Fruit fly (Drosophila melanogaster) whole organism, embryonic: ENCODE data around the gene SPH93.

Source experiments
- ATbp ChIP-seq: fragments of 200-800 bp; sonication (Bioruptor generic); optimal IDR thresholded peaks from 2 replicates; lab custom pipeline; 2017; ENCODE audit warnings: missing biosample characterization, mild to moderate bottlenecking, missing genetic modification characterization, missing genetic modification reagents
- Ada2b ChIP-seq: fragments of 200-800 bp; sonication (Bioruptor generic); IDR thresholded peaks from 2 replicates; pipeline ENCODE4 v1.3.6; 2022; ENCODE audit warnings: missing biosample characterization, missing genetic modification characterization
- Atf6 ChIP-seq: fragments of 200-800 bp; sonication (Bioruptor generic); IDR thresholded peaks from 2 replicates; pipeline ENCODE4 v1.3.6; 2022; ENCODE audit warnings: missing biosample characterization, missing genetic modification characterization
- Bgb ChIP-seq: fragments of 200-800 bp; sonication (Bioruptor generic); IDR thresholded peaks from 2 replicates; pipeline ENCODE4 v1.3.6; 2022; ENCODE audit warnings: missing biosample characterization, missing genetic modification characterization; ENCODE audit not compliant: partially characterized antibody
- Bteb2 ChIP-seq: fragments of 200-800 bp; sonication (Bioruptor generic); optimal IDR thresholded peaks from 2 replicates; lab custom pipeline; 2016; ENCODE audit warnings: missing biosample characterization, missing genetic modification characterization
- CG10462 ChIP-seq: fragments of 200-800 bp; sonication (Bioruptor generic); optimal IDR thresholded peaks from 2 replicates; lab custom pipeline; 2016; ENCODE audit warnings: missing biosample characterization, missing genetic modification characterization
- CG11247 ChIP-seq: fragments of 200-800 bp; sonication (Bioruptor generic); IDR thresholded peaks from 2 replicates; pipeline ENCODE4 v1.3.6; 2022; ENCODE audit warnings: missing biosample characterization, missing genetic modification characterization
- CG12155 ChIP-seq: fragments of 200-800 bp; sonication (Bioruptor generic); optimal IDR thresholded peaks from 3 replicates; lab custom pipeline; 2016; ENCODE audit warnings: missing biosample characterization, missing genetic modification characterization
- CG17186 ChIP-seq: fragments of 200-800 bp; sonication (Bioruptor generic); optimal IDR thresholded peaks from 3 replicates; lab custom pipeline; 2017; ENCODE audit warnings: missing biosample characterization, missing genetic modification reagents, missing genetic modification characterization
- CG17328 ChIP-seq: fragments of 200-800 bp; sonication (Bioruptor generic); IDR thresholded peaks from 2 replicates; pipeline ENCODE4 v1.3.6; 2022; ENCODE audit warnings: missing biosample characterization, missing genetic modification characterization
- CG2199 ChIP-seq: fragments of 200-800 bp; sonication (Bioruptor generic); IDR thresholded peaks from 3 replicates; pipeline ENCODE4 v1.3.6; 2022; ENCODE audit warnings: missing biosample characterization, missing genetic modification characterization
- CG30431 ChIP-seq: fragments of 200-800 bp; sonication (Bioruptor generic); optimal IDR thresholded peaks from 2 replicates; lab custom pipeline; 2017; ENCODE audit warnings: missing biosample characterization, missing genetic modification characterization
- CG31441 ChIP-seq: fragments of 200-800 bp; sonication (Bioruptor generic); IDR thresholded peaks from 2 replicates; pipeline ENCODE4 v1.3.6; 2022; ENCODE audit warnings: missing biosample characterization, missing genetic modification characterization
- CG3163 ChIP-seq: fragments of 200-800 bp; sonication (Bioruptor generic); optimal IDR thresholded peaks from 3 replicates; lab custom pipeline; 2016; ENCODE audit warnings: missing biosample characterization, missing genetic modification characterization
- CG32532 ChIP-seq: fragments of 200-800 bp; sonication (Bioruptor generic); IDR thresholded peaks from 2 replicates; pipeline ENCODE4 v1.3.6; 2022; ENCODE audit warnings: missing biosample characterization, missing genetic modification characterization
- CG4282 ChIP-seq: fragments of 200-800 bp; sonication (Bioruptor generic); optimal IDR thresholded peaks from 2 replicates; lab custom pipeline; 2016; ENCODE audit warnings: missing biosample characterization, missing genetic modification characterization
- CG4360 ChIP-seq: fragments of 200-800 bp; sonication (Bioruptor generic); IDR thresholded peaks from 2 replicates; pipeline ENCODE4 v1.3.6; 2022; ENCODE audit warnings: missing biosample characterization, missing genetic modification characterization
- CG5953 ChIP-seq: fragments of 200-800 bp; sonication (Bioruptor generic); IDR thresholded peaks from 2 replicates; pipeline ENCODE4 v1.3.6; 2022; ENCODE audit warnings: missing biosample characterization, missing genetic modification characterization
- CG6175 ChIP-seq: fragments of 200-800 bp; sonication (Bioruptor generic); IDR thresholded peaks from 3 replicates; pipeline ENCODE4 v1.3.6; 2022; ENCODE audit warnings: missing biosample characterization, missing genetic modification characterization
- CG6791 ChIP-seq: fragments of 200-800 bp; sonication (Bioruptor generic); IDR thresholded peaks from 3 replicates; pipeline ENCODE4 v1.3.6; 2022; ENCODE audit warnings: missing biosample characterization, missing genetic modification characterization; ENCODE audit not compliant: partially characterized antibody
- CG9797 ChIP-seq: fragments of 200-800 bp; sonication (Bioruptor generic); optimal IDR thresholded peaks from 3 replicates; lab custom pipeline; 2018; ENCODE audit warnings: missing biosample characterization, mild to moderate bottlenecking, missing genetic modification characterization
- Dbx ChIP-seq: fragments of 200-800 bp; sonication (Bioruptor generic); IDR thresholded peaks from 3 replicates; pipeline ENCODE4 v1.3.6; 2022; ENCODE audit warnings: missing biosample characterization, missing genetic modification characterization
- Dfd ChIP-seq, 2 experiments: fragments of >200 bp; optimal IDR thresholded peaks; 2 replicates each; lab custom pipeline; 2017; ENCODE audit warnings: missing biosample characterization in 2 of 2, missing genetic modification characterization in 2 of 2
- Dll ChIP-seq: fragments of 200-800 bp; sonication (Bioruptor generic); IDR thresholded peaks from 4 replicates; pipeline ENCODE4 v1.3.6; 2022; ENCODE audit warnings: missing biosample characterization, missing genetic modification characterization; ENCODE audit not compliant: partially characterized antibody
- Doc2 ChIP-seq: fragments of 200-800 bp; sonication (Bioruptor generic); IDR thresholded peaks from 2 replicates; pipeline ENCODE4 v1.3.6; 2022; ENCODE audit warnings: missing biosample characterization, missing genetic modification characterization
- Gug ChIP-seq: fragments of 200-800 bp; sonication (Bioruptor generic); IDR thresholded peaks from 4 replicates; pipeline ENCODE4 v1.3.6; 2022; ENCODE audit warnings: missing biosample characterization, missing genetic modification characterization
- Hand ChIP-seq: fragments of 200-800 bp; sonication (Bioruptor generic); optimal IDR thresholded peaks from 2 replicates; lab custom pipeline; 2017; ENCODE audit warnings: mild to moderate bottlenecking, missing biosample characterization, missing genetic modification reagents, missing genetic modification characterization
- Lhr ChIP-seq: fragments of 200-800 bp; sonication (Bioruptor generic); optimal IDR thresholded peaks from 3 replicates; lab custom pipeline; 2017; ENCODE audit warnings: mild to moderate bottlenecking, missing biosample characterization, missing genetic modification reagents, missing genetic modification characterization
- Lpt ChIP-seq: fragments of >200 bp; optimal IDR thresholded peaks from 2 replicates; lab custom pipeline; 2018; ENCODE audit warnings: missing biosample characterization, missing genetic modification characterization
- Nf-YA ChIP-seq: fragments of 200-800 bp; sonication (Bioruptor generic); IDR thresholded peaks from 2 replicates; pipeline ENCODE4 v1.3.6; 2022; ENCODE audit warnings: missing biosample characterization, missing genetic modification characterization
- Rfx ChIP-seq: fragments of 200-800 bp; sonication (Bioruptor generic); IDR thresholded peaks from 2 replicates; pipeline ENCODE4 v1.3.6; 2022; ENCODE audit warnings: missing biosample characterization, missing genetic modification characterization
- Stat92E ChIP-seq, 3 experiments: fragments of >200 bp in 2 of 3; fragments of 200-800 bp in 1 of 3; sonication (Bioruptor generic) in 1 of 3; optimal IDR thresholded peaks; 2 replicates each; lab custom pipeline; 2017 to 2019; ENCODE audit warnings: missing biosample characterization in 3 of 3, missing genetic modification characterization in 3 of 3, mild to moderate bottlenecking in 1 of 3, moderate library complexity in 1 of 3
- Vsx1 ChIP-seq: fragments of 200-800 bp; sonication (Bioruptor generic); optimal IDR thresholded peaks from 2 replicates; lab custom pipeline; 2017; ENCODE audit warnings: missing biosample characterization, mild to moderate bottlenecking, missing genetic modification characterization, missing genetic modification reagents
- amos ChIP-seq: fragments of 200-800 bp; sonication (Bioruptor generic); IDR thresholded peaks from 2 replicates; pipeline ENCODE4 v1.3.6; 2022; ENCODE audit warnings: missing biosample characterization, missing genetic modification characterization; ENCODE audit not compliant: partially characterized antibody
- ato ChIP-seq: fragments of 200-800 bp; sonication (Bioruptor generic); IDR thresholded peaks from 2 replicates; pipeline ENCODE4 v1.3.6; 2022; ENCODE audit warnings: missing biosample characterization, missing genetic modification characterization; ENCODE audit not compliant: partially characterized antibody
- br ChIP-seq: fragments of >200 bp; optimal IDR thresholded peaks from 2 replicates; lab custom pipeline; 2017
- chn ChIP-seq: fragments of 200-800 bp; sonication (Bioruptor generic); optimal IDR thresholded peaks from 2 replicates; lab custom pipeline; 2016; ENCODE audit warnings: missing biosample characterization, missing genetic modification characterization
- croc ChIP-seq: fragments of 200-800 bp; sonication (Bioruptor generic); conservative IDR thresholded peaks from 3 replicates; pipeline ENCODE4 v1.3.6; 2022; ENCODE audit warnings: missing biosample characterization, missing genetic modification characterization
- eve ChIP-seq, 2 experiments: fragments of >200 bp; optimal IDR thresholded peaks; 2 replicates each; lab custom pipeline; 2017; ENCODE audit warnings: missing biosample characterization in 2 of 2, missing genetic modification characterization in 2 of 2
- fru ChIP-seq: fragments of >200 bp; optimal IDR thresholded peaks from 2 replicates; lab custom pipeline; 2017
- gem ChIP-seq: fragments of 200-800 bp; sonication (Bioruptor generic); optimal IDR thresholded peaks from 2 replicates; lab custom pipeline; 2019; ENCODE audit warnings: missing biosample characterization, mild to moderate bottlenecking, missing genetic modification characterization, moderate library complexity
- gsb-n ChIP-seq: fragments of 200-800 bp; sonication (Bioruptor generic); optimal IDR thresholded peaks from 3 replicates; lab custom pipeline; 2018; ENCODE audit warnings: missing biosample characterization, mild to moderate bottlenecking, missing genetic modification characterization
- lilli ChIP-seq: fragments of 200-800 bp; sonication (Bioruptor generic); optimal IDR thresholded peaks from 3 replicates; lab custom pipeline; 2016; ENCODE audit warnings: missing biosample characterization, missing genetic modification characterization
- pfk ChIP-seq: fragments of 200-800 bp; sonication (Bioruptor generic); optimal IDR thresholded peaks from 2 replicates; lab custom pipeline; 2018; ENCODE audit warnings: missing biosample characterization, mild to moderate bottlenecking, missing genetic modification characterization, moderate library complexity
- pnt ChIP-seq: fragments of 200-800 bp; sonication (Bioruptor generic); optimal IDR thresholded peaks from 3 replicates; lab custom pipeline; 2016; ENCODE audit warnings: missing biosample characterization, missing genetic modification characterization
- psq ChIP-seq: fragments of 200-800 bp; sonication (Bioruptor generic); optimal IDR thresholded peaks from 2 replicates; lab custom pipeline; 2017; ENCODE audit warnings: missing biosample characterization, missing genetic modification characterization
- tap ChIP-seq: fragments of 200-800 bp; optimal IDR thresholded peaks from 3 replicates; lab custom pipeline; 2019; ENCODE audit warnings: missing biosample characterization, mild to moderate bottlenecking, missing genetic modification characterization, moderate library complexity
- ttk ChIP-seq: fragments of 200-800 bp; sonication (Bioruptor generic); IDR thresholded peaks from 2 replicates; pipeline ENCODE4 v2.1.2; 2022; ENCODE audit warnings: missing biosample characterization, missing genetic modification characterization
- twi ChIP-seq: fragments of 200-800 bp; optimal IDR thresholded peaks from 2 replicates; lab custom pipeline; 2019; ENCODE audit warnings: missing biosample characterization, mild to moderate bottlenecking, missing genetic modification characterization, moderate library complexity
- yki ChIP-seq: fragments of >200 bp; optimal IDR thresholded peaks from 3 replicates; lab custom pipeline; 2018

SPH93 gene

dm6 chr2L:17477710-17478109 lies 22.0 kb upstream of the SPH93 start, which contains the start of gene cass (continued):
- TF ChIP-seq Gug (GFP tag; lab: Robert Waterston, UW) (no peak), Dfd (GFP tag; optimal IDR thresholded peaks at IDR 0.05; lab: Kevin White, UChicago) (no peak), Stat92E (GFP tag; optimal IDR thresholded peaks at IDR 0.05; lab: Kevin White, UChicago) (peak in 1 of 3 experiments; percentile 16), croc (no peak), twi (tag; lab: Kevin White, UChicago) (no peak), Vsx1 (GFP tag; lab: Kevin White, UChicago) (no peak), Lhr (peak; percentile 36), CG9797 (GFP tag; lab: Kevin White, UChicago) (peak; percentile 77), CG17186 (GFP tag; lab: Kevin White, UChicago) (peak; percentile 17), Nf-YA (no peak), pfk (no peak), CG31441 (GFP tag; lab: Robert Waterston, UW) (no peak), gem (no peak), CG30431 (GFP tag; lab: Kevin White, UChicago) (no peak), CG4282 (GFP tag; lab: Kevin White, UChicago) (no peak), fru (lab: Kevin White, UChicago) (no peak), CG5953 (GFP tag; lab: Robert Waterston, UW) (no peak), CG2199 (GFP tag; lab: Robert Waterston, UW) (peak; percentile 29; the same call in 1 of the 3 replicates), chn (GFP tag; lab: Kevin White, UChicago) (no peak), CG17328 (GFP tag; lab: Robert Waterston, UW) (no peak), tap (tag; lab: Kevin White, UChicago) (no peak), amos (GFP tag; lab: Robert Waterston, UW) (peak; percentile 95), CG10462 (GFP tag; lab: Kevin White, UChicago) (peak; percentile 100), Bgb (peak; percentile 94), Atf6 (GFP tag; lab: Robert Waterston, UW) (no peak), ato (GFP tag; lab: Robert Waterston, UW) (peak; percentile 89)

- no peak for TF ChIP-seq CG32532 (GFP tag; lab: Robert Waterston, UW)
- TF ChIP-seq CG3163 (GFP tag; lab: Kevin White, UChicago) = peak; percentile 5
- TF ChIP-seq Bteb2 (GFP tag; lab: Kevin White, UChicago) = no peak
- TF ChIP-seq Ada2b (GFP tag; lab: Robert Waterston, UW) = no peak
- TF ChIP-seq pnt (GFP tag; lab: Kevin White, UChicago) = no peak
- no peak for TF ChIP-seq lilli (GFP tag; lab: Kevin White, UChicago)
- no peak for TF ChIP-seq CG6175
- no peak for TF ChIP-seq psq (GFP tag; lab: Kevin White, UChicago)
- TF ChIP-seq br (lab: Kevin White, UChicago) = no peak
- peak; percentile 62 for TF ChIP-seq amos (GFP tag; lab: Robert Waterston, UW)
- TF ChIP-seq eve (GFP tag; optimal IDR thresholded peaks at IDR 0.05; lab: Kevin White, UChicago) = no peak
- TF ChIP-seq CG17328 (GFP tag; lab: Robert Waterston, UW) = 0 out of 2 replicates have a peak, but pooled peaks have one; percentile 26
- TF ChIP-seq Rfx (GFP tag; lab: Robert Waterston, UW) = no peak
- TF ChIP-seq Hand (GFP tag; lab: Kevin White, UChicago) = no peak
- no peak for TF ChIP-seq Dbx (GFP tag; lab: Robert Waterston, UW)
- TF ChIP-seq Doc2 (GFP tag; lab: Robert Waterston, UW) = no peak
- TF ChIP-seq yki (lab: Kevin White, UChicago) = no peak
- TF ChIP-seq ttk (GFP tag; lab: Robert Waterston, UW) = no peak
- peak; percentile 3 for TF ChIP-seq gsb-n
- TF ChIP-seq CG4360 (GFP tag; lab: Robert Waterston, UW) = no peak
- TF ChIP-seq Lpt = no peak
- TF ChIP-seq Stat92E (GFP tag; optimal IDR thresholded peaks at IDR 0.05; lab: Kevin White, UChicago) = peak in 1 of 3 experiments; percentile 17
- TF ChIP-seq CG6791 (GFP tag; lab: Robert Waterston, UW) = peak; percentile 63; the same call in 1 of the 3 replicates
- no peak for TF ChIP-seq CG12155 (GFP tag; lab: Kevin White, UChicago)
- no peak for TF ChIP-seq CG11247 (GFP tag; lab: Robert Waterston, UW)
- TF ChIP-seq Dll (GFP tag; lab: Robert Waterston, UW) = peak; percentile 78
- no peak for TF ChIP-seq ATbp (GFP tag; lab: Kevin White, UChicago)
Measured at dm6 chr2L:17472582-17473524, 17.1 kb upstream of the SPH93 start, which contains the start of gene BicD. Gene BicD, minus strand, starts transcription at chr2L:17473215.
